Worm (Caenorhabditis elegans) whole organism, L4/young adult: ENCODE data around the gene cha-1.

ENCODE experiments used
- W03F9.2 ChIP-seq: fragments of 150-350 bp; optimal IDR thresholded peaks from 2 replicates; lab custom pipeline; 2014; ENCODE audit warnings: missing biosample characterization, missing genetic modification characterization
- dao-5 ChIP-seq: sonication (generic microtip); optimal IDR thresholded peaks from 2 replicates; lab custom pipeline; 2016; ENCODE audit warnings: missing genotype, missing genetic modification characterization, moderate library complexity, missing compliant biosample characterization
- him-1 ChIP-seq: sonication (generic microtip); optimal IDR thresholded peaks from 2 replicates; lab custom pipeline; 2016; ENCODE audit warnings: missing genotype, missing genetic modification reagents, missing genetic modification characterization, missing compliant biosample characterization

The cha-1 gene

ce11 chrIV:3648634-3649240, 24.2 kb upstream of the cha-1 start, which contains the start of gene CC8.2:
Gene CC8.2, minus strand, starts transcription at chrIV:3648684.
- TF ChIP-seq him-1 (tag; lab: Kevin White, UChicago) (no peak), dao-5 (tag; lab: Kevin White, UChicago) (no peak), W03F9.2 (no peak)

ce11 chrIV:3647551-3647950, 23.1 kb upstream of the cha-1 start:
- no peak for TF ChIP-seq him-1 (tag; lab: Kevin White, UChicago)
- TF ChIP-seq W03F9.2: no peak
- TF ChIP-seq dao-5 (tag; lab: Kevin White, UChicago): no peak

ce11 chrIV:3646338-3647154, 22.0 kb upstream of the cha-1 start:
- TF ChIP-seq him-1 (tag; lab: Kevin White, UChicago) (no peak), W03F9.2 (no peak), dao-5 (tag; lab: Kevin White, UChicago) (no peak)

ce11 chrIV:3645487-3645886, 21.0 kb upstream of the cha-1 start:
- TF ChIP-seq dao-5 (tag; lab: Kevin White, UChicago) (no peak), W03F9.2 (no peak), him-1 (tag; lab: Kevin White, UChicago) (no peak)

ce11 chrIV:3644863-3645378, 20.4 kb upstream of the cha-1 start:
- no peak for TF ChIP-seq him-1 (tag; lab: Kevin White, UChicago)
- no peak for TF ChIP-seq dao-5 (tag; lab: Kevin White, UChicago)
- no peak for TF ChIP-seq W03F9.2

- TF ChIP-seq him-1 (tag; lab: Kevin White, UChicago): no peak
- no peak for TF ChIP-seq dao-5 (tag; lab: Kevin White, UChicago)
- TF ChIP-seq W03F9.2: no peak
These were observed 17.7 kb upstream of the cha-1 start, which contains the start of gene CC8.3 for ce11 chrIV:3642189-3642588. Gene CC8.3, minus strand, starts transcription at chrIV:3642289.

- TF ChIP-seq W03F9.2: no peak
- TF ChIP-seq dao-5 (tag; lab: Kevin White, UChicago): no peak
- no peak for TF ChIP-seq him-1 (tag; lab: Kevin White, UChicago)
These were observed 13.9 kb upstream of the cha-1 start for ce11 chrIV:3638250-3638926.

- TF ChIP-seq dao-5 (tag; lab: Kevin White, UChicago) (peak; percentile 70), W03F9.2 (no peak), him-1 (tag; lab: Kevin White, UChicago) (peak; percentile 18)
These were observed 12.1 kb upstream of the cha-1 start, which contains the start of gene madf-9 for ce11 chrIV:3636528-3637129. Gene madf-9, plus strand, starts transcription at chrIV:3637079.

- TF ChIP-seq dao-5 (tag; lab: Kevin White, UChicago): no peak
- TF ChIP-seq W03F9.2: no peak
- no peak for TF ChIP-seq him-1 (tag; lab: Kevin White, UChicago)
These were observed 8.8 kb upstream of the cha-1 start, which contains the start of gene ZC416.2 for ce11 chrIV:3633254-3633653. Gene ZC416.2, plus strand, starts transcription at chrIV:3633619.

- TF ChIP-seq him-1 (tag; lab: Kevin White, UChicago): no peak
- TF ChIP-seq W03F9.2: no peak
- no peak for TF ChIP-seq dao-5 (tag; lab: Kevin White, UChicago)
These were observed 8.0 kb upstream of the cha-1 start for ce11 chrIV:3632475-3632874.

- no peak for TF ChIP-seq him-1 (tag; lab: Kevin White, UChicago)
- TF ChIP-seq dao-5 (tag; lab: Kevin White, UChicago): no peak
- no peak for TF ChIP-seq W03F9.2
These were observed 4.6 kb upstream of the cha-1 start for ce11 chrIV:3628896-3629641.

- TF ChIP-seq him-1 (tag; lab: Kevin White, UChicago): no peak
- no peak for TF ChIP-seq W03F9.2
- no peak for TF ChIP-seq dao-5 (tag; lab: Kevin White, UChicago)
These were observed 1.9 kb upstream of the cha-1 start for ce11 chrIV:3626447-3626846.
